Worm (Caenorhabditis elegans): ENCODE results near the gene nhr-267.

- TF ChIP-seq lsy-2 (tag; optimal IDR thresholded peaks at IDR 0.05) (no peak), ztf-7 (tag; optimal IDR thresholded peaks at IDR 0.05) (no peak), skn-1 (tag; optimal IDR thresholded peaks at IDR 0.05) (no peak), zfp-2 (tag; optimal IDR thresholded peaks at IDR 0.05) (no peak), Y5F2A.4 (GFP tag; optimal IDR thresholded peaks at IDR 0.05) (no peak), nhr-48 (tag; optimal IDR thresholded peaks at IDR 0.05) (no peak), lir-3 (tag; optimal IDR thresholded peaks at IDR 0.05) (no peak), nhr-102 (tag; optimal IDR thresholded peaks at IDR 0.05) (no peak), fkh-10 (GFP tag; optimal IDR thresholded peaks at IDR 0.05) (no peak)
Measured at ce11 chrIV:9264513-9264912, 21.7 kb downstream of the nhr-267 start.
